Worm (Caenorhabditis elegans): ENCODE results near the gene C01G12.9.

ce11 chrII:14618764-14619163 is 39.9 kb downstream of the C01G12.9 start:
- no peak for TF ChIP-seq scrt-1 (GFP tag; IDR thresholded peaks at IDR 0.05)
- no peak for TF ChIP-seq pes-1 (GFP tag; IDR thresholded peaks at IDR 0.05)
- no peak for TF ChIP-seq ama-1 (optimal IDR thresholded peaks at IDR 0.05)
- no peak for TF ChIP-seq tbx-11 (GFP tag; IDR thresholded peaks at IDR 0.05)
- no peak for TF ChIP-seq tra-4 (tag; optimal IDR thresholded peaks at IDR 0.05)
- TF ChIP-seq sea-1 (GFP tag; conservative IDR thresholded peaks at IDR 0.05) = no peak
- no peak for TF ChIP-seq B0310.2 (tag; optimal IDR thresholded peaks at IDR 0.05)
- no peak for TF ChIP-seq ceh-36 (tag; optimal IDR thresholded peaks at IDR 0.05)
- TF ChIP-seq aly-1 (tag; optimal IDR thresholded peaks at IDR 0.05) = no peak
- no peak for TF ChIP-seq hmg-4 (GFP tag; optimal IDR thresholded peaks at IDR 0.05)
- no peak for TF ChIP-seq F13C5.2 (tag; optimal IDR thresholded peaks at IDR 0.05)
- TF ChIP-seq hmbx-1 (tag; optimal IDR thresholded peaks at IDR 0.05) = no peak

All from whole organism, early embryonic.